Worm (Caenorhabditis elegans) whole organism, L4/young adult: ENCODE measurements around the gene srxa-14.

Experiments used
- dao-5 ChIP-seq: sonication (generic microtip); optimal IDR thresholded peaks from 2 replicates; lab custom pipeline; 2016; ENCODE audit warnings: missing genotype, missing genetic modification characterization, moderate library complexity, missing compliant biosample characterization
- him-1 ChIP-seq: sonication (generic microtip); optimal IDR thresholded peaks from 2 replicates; lab custom pipeline; 2016; ENCODE audit warnings: missing genotype, missing genetic modification reagents, missing genetic modification characterization, missing compliant biosample characterization

ce11 chrV:20625260-20625659 lies 14.1 kb upstream of the srxa-14 start:
- TF ChIP-seq dao-5 = no peak
- TF ChIP-seq him-1 = no peak
